Worm (Caenorhabditis elegans): ENCODE data around the gene C31B8.12.

DNA sequence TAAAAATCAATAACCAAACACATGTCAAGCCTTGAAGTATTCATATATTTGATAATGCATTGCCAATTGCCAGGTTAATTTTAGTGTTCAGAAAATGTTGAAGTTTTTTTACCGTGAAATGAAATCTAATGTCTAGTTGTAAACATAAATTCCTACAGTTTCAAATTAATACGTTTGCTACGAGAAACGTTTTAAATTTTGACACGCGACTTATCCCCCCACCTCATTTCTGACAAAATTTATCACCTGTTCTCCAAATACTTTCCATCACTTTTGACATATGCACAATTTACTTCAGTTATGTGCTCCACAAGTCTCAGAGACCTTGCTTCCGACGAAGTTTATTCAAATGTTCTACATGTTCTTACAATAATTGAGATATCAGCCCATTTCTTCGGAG, 13.5 kb downstream of the C31B8.12 start, which contains the start of gene srh-146:
- TF ChIP-seq pbrm-1 (GFP tag; IDR thresholded peaks at IDR 0.05) (no peak), unc-62 (GFP tag; optimal IDR thresholded peaks at IDR 0.05) (no peak), let-526 (GFP tag; IDR thresholded peaks at IDR 0.05) (no peak), ztf-6 (GFP tag; IDR thresholded peaks at IDR 0.05) (no peak), rpc-1 (optimal IDR thresholded peaks at IDR 0.05) (no peak), rpc-1 (tag; optimal IDR thresholded peaks at IDR 0.05) (no peak), xnd-1 (tag; optimal IDR thresholded peaks at IDR 0.05) (no peak), nhr-90 (tag; optimal IDR thresholded peaks at IDR 0.05) (no peak), Y95B8A.8 (GFP tag; IDR thresholded peaks at IDR 0.05) (no peak), akir-1 (GFP tag; optimal IDR thresholded peaks at IDR 0.05) (no peak), lin-54 (GFP tag; optimal IDR thresholded peaks at IDR 0.05) (no peak)

All from whole organism, young adult.